Fruit fly (Drosophila melanogaster): ENCODE results near the gene MED11.

The MED11 gene

dm6 chr3L:18781653-18782629 lies 36.3 kb downstream of the MED11 start (continued):
- TF ChIP-seq Smox (GFP tag; optimal IDR thresholded peaks at IDR 0.05) (no peak), CG6808 (GFP tag; optimal IDR thresholded peaks at IDR 0.05) (no peak), CG10631 (GFP tag; optimal IDR thresholded peaks at IDR 0.05) (peak; percentile 11), CG8119 (GFP tag; IDR thresholded peaks at IDR 0.05) (peak; percentile 27; the same call in 1 of the 3 replicates), CG11902 (GFP tag; optimal IDR thresholded peaks at IDR 0.05) (peak; percentile 18), CG11294 (GFP tag; IDR thresholded peaks at IDR 0.05) (peak; percentile 71; the same call in 1 of the 2 replicates), acj6 (GFP tag; optimal IDR thresholded peaks at IDR 0.05) (peak; percentile 26), eg (GFP tag; IDR thresholded peaks at IDR 0.05) (peak; percentile 44; the same call in 1 of the 3 replicates), CG31627 (GFP tag; optimal IDR thresholded peaks at IDR 0.05) (no peak), CG6163 (GFP tag; IDR thresholded peaks at IDR 0.05) (no peak)

dm6 chr3L:18782653-18783052 lies 37.0 kb downstream of the MED11 start:
- TF ChIP-seq Lpt (GFP tag; optimal IDR thresholded peaks at IDR 0.05) (no peak), CG8119 (GFP tag; IDR thresholded peaks at IDR 0.05) (no peak), CG10669 (GFP tag; optimal IDR thresholded peaks at IDR 0.05) (no peak), CG4318 (GFP tag; optimal IDR thresholded peaks at IDR 0.05) (no peak), CG3919 (GFP tag; optimal IDR thresholded peaks at IDR 0.05) (no peak), CG3032 (tag; optimal IDR thresholded peaks at IDR 0.05) (no peak), CG11762 (GFP tag; optimal IDR thresholded peaks at IDR 0.05; ENCODE audit: insufficient read depth) (no peak), Blimp-1 (GFP tag; optimal IDR thresholded peaks at IDR 0.05) (no peak), Eip93F (GFP tag; optimal IDR thresholded peaks at IDR 0.05) (no peak), esn (GFP tag; optimal IDR thresholded peaks at IDR 0.05) (no peak), Sox15 (GFP tag; optimal IDR thresholded peaks at IDR 0.05) (no peak), fd85E (GFP tag; optimal IDR thresholded peaks at IDR 0.05) (no peak), Smox (GFP tag; optimal IDR thresholded peaks at IDR 0.05) (no peak), ss (GFP tag; optimal IDR thresholded peaks at IDR 0.05) (no peak), lz (GFP tag; optimal IDR thresholded peaks at IDR 0.05) (no peak), CG6276 (GFP tag; optimal IDR thresholded peaks at IDR 0.05) (no peak)

- TF ChIP-seq fkh (GFP tag; optimal IDR thresholded peaks at IDR 0.05) = no peak
- no peak for TF ChIP-seq CG10631 (GFP tag; optimal IDR thresholded peaks at IDR 0.05)
- TF ChIP-seq topi (GFP tag; optimal IDR thresholded peaks at IDR 0.05) = no peak
- TF ChIP-seq CG8632 (GFP tag; optimal IDR thresholded peaks at IDR 0.05) = peak; percentile 15
- TF ChIP-seq salr (GFP tag; optimal IDR thresholded peaks at IDR 0.05) = peak in 1 of 2 experiments; percentile 18
- no peak for TF ChIP-seq CG7368 (GFP tag; optimal IDR thresholded peaks at IDR 0.05)
- no peak for TF ChIP-seq Blimp-1 (GFP tag; optimal IDR thresholded peaks at IDR 0.05)
- TF ChIP-seq CG32006 (GFP tag; optimal IDR thresholded peaks at IDR 0.05) = peak; percentile 48
- TF ChIP-seq Lpt (GFP tag; optimal IDR thresholded peaks at IDR 0.05) = peak; percentile 58
- TF ChIP-seq acj6 (GFP tag; optimal IDR thresholded peaks at IDR 0.05) = no peak
- TF ChIP-seq dsx (GFP tag; optimal IDR thresholded peaks at IDR 0.05; ENCODE audit: poor library complexity, severe bottlenecking) = peak; percentile 11
- TF ChIP-seq CG34406 (GFP tag; optimal IDR thresholded peaks at IDR 0.05) = peak; percentile 13
- no peak for TF ChIP-seq esn (GFP tag; optimal IDR thresholded peaks at IDR 0.05)
- peak; percentile 55 for TF ChIP-seq CG6808 (GFP tag; optimal IDR thresholded peaks at IDR 0.05)
- TF ChIP-seq Smox (GFP tag; optimal IDR thresholded peaks at IDR 0.05) = no peak
- no peak for TF ChIP-seq Eip75B (GFP tag; optimal IDR thresholded peaks at IDR 0.05)
- TF ChIP-seq lz (GFP tag; optimal IDR thresholded peaks at IDR 0.05) = no peak
- no peak for TF ChIP-seq CG11762 (GFP tag; optimal IDR thresholded peaks at IDR 0.05; ENCODE audit: insufficient read depth)
- TF ChIP-seq Ets21C (GFP tag; optimal IDR thresholded peaks at IDR 0.05) = no peak
- no peak for TF ChIP-seq CG6854 (GFP tag; optimal IDR thresholded peaks at IDR 0.05)
- peak; percentile 36 to 56 for TF ChIP-seq ss (GFP tag; optimal IDR thresholded peaks at IDR 0.05)
- TF ChIP-seq CG8119 (GFP tag; IDR thresholded peaks at IDR 0.05) = peak; percentile 66
- no peak for TF ChIP-seq vri (GFP tag; optimal IDR thresholded peaks at IDR 0.05)
- TF ChIP-seq Eip93F (GFP tag; optimal IDR thresholded peaks at IDR 0.05) = no peak
- TF ChIP-seq cyc (GFP tag; optimal IDR thresholded peaks at IDR 0.05) = no peak
- TF ChIP-seq Met (GFP tag; optimal IDR thresholded peaks at IDR 0.05) = no peak
- no peak for TF ChIP-seq CG11902 (GFP tag; optimal IDR thresholded peaks at IDR 0.05)
- no peak for TF ChIP-seq CG8319 (GFP tag; optimal IDR thresholded peaks at IDR 0.05)
- TF ChIP-seq Ets96B (tag; optimal IDR thresholded peaks at IDR 0.05) = peak; percentile 38
- no peak for TF ChIP-seq Sox102F (GFP tag; optimal IDR thresholded peaks at IDR 0.05)
- TF ChIP-seq CG11294 (GFP tag; IDR thresholded peaks at IDR 0.05) = peak; percentile 50; the same call in 1 of the 2 replicates
- TF ChIP-seq Gug (GFP tag; IDR thresholded peaks at IDR 0.05) = peak; percentile 55; the same call in 1 of the 2 replicates
- peak; percentile 70 for TF ChIP-seq CG16779 (tag; optimal IDR thresholded peaks at IDR 0.05)
These were observed 37.9 kb downstream of the MED11 start for dm6 chr3L:18783544-18783943.
